Worm (Caenorhabditis elegans): Measurements from ENCODE around the gene tbc-6.

DNA sequence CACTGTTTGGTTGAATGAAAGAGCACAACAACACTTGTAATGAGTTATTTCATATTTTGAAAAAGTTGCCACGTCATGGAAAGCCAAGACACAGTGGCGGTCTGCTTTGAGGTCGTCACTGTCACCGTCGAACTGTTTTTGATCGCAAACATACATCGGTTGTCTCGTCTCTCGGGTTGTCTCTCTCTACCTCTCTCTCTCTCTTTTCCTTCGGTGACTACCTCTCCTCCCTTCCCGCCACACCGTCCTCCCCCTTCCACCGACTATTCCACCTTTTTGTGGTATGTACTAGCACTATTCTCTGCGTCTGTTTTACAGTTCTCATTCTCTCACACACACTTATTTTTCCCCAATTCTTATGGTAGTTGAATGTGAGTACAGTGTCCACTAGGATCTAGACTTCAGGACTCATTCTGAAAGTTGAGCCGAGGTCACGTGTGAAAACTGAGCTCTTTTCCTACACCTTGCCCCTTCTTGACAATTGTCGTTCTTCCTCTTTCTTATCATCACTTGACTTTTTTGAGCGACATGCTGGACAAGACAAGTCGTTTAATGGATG lies 14.1 kb upstream of the tbc-6 start:
- TF ChIP-seq ces-1 (GFP tag; optimal IDR thresholded peaks at IDR 0.05): no peak
- TF ChIP-seq ama-1 (optimal IDR thresholded peaks at IDR 0.05): no peak
- no peak for TF ChIP-seq nhr-11 (tag; optimal IDR thresholded peaks at IDR 0.05)
- TF ChIP-seq sox-4 (tag; optimal IDR thresholded peaks at IDR 0.05): no peak
- TF ChIP-seq hpl-2 (GFP tag; optimal IDR thresholded peaks at IDR 0.05): no peak
- TF ChIP-seq unc-130 (tag; optimal IDR thresholded peaks at IDR 0.05): no peak
- TF ChIP-seq lsy-2 (tag; optimal IDR thresholded peaks at IDR 0.05): peak in 1 of 2 experiments; percentile 33
- TF ChIP-seq nhr-237 (tag; optimal IDR thresholded peaks at IDR 0.05): no peak
- TF ChIP-seq snpc-4 (tag; optimal IDR thresholded peaks at IDR 0.05): no peak
- no peak for TF ChIP-seq sptf-1 (tag; optimal IDR thresholded peaks at IDR 0.05)
- no peak for TF ChIP-seq lin-15B (tag; optimal IDR thresholded peaks at IDR 0.05)
- TF ChIP-seq lir-3 (tag; optimal IDR thresholded peaks at IDR 0.05; ENCODE audit: poor library complexity): no peak
- TF ChIP-seq nhr-76 (tag; optimal IDR thresholded peaks at IDR 0.05): no peak

All from whole organism, L1 larva.